Worm (Caenorhabditis elegans): Measurements from ENCODE around the gene H24K24.2.

Gene H24K24.2

DNA sequence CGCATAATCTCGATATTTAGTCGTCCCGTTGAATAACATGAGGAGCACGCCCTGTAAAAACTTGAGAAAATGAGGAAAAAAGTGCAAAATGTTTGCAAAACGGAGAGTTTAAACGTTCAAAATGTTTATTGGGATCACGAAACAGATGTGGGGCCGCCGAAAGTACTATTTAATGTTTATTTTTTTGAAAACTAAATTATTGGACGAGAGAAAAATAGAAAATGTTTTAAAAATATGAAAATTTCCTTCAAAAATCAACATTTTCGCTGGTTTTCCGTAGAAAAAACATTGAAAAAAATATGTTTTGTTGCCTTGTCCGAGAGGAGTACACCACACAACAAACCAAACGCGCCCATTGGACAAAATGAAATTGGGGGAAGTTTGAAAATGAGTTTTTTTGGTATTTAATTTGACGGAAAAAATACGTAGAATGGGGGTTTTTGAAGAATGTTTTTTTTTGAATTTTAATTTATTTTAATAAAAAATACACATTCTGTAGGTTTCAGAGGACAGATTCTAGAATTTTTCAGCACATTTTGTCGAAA lies 47.2 kb downstream of the H24K24.2 start, which contains the start of gene sqv-6 (continued):
- TF ChIP-seq rnt-1 (tag; optimal IDR thresholded peaks at IDR 0.05) (no peak), pag-3 (tag; optimal IDR thresholded peaks at IDR 0.05; ENCODE audit: borderline replicate concordance, insufficient read depth) (no peak), ceh-63 (GFP tag; optimal IDR thresholded peaks at IDR 0.05) (no peak), mef-2 (tag; optimal IDR thresholded peaks at IDR 0.05) (no peak), mep-1 (tag; optimal IDR thresholded peaks at IDR 0.05) (no peak), jun-1 (tag; optimal IDR thresholded peaks at IDR 0.05) (no peak), nhr-47 (tag; optimal IDR thresholded peaks at IDR 0.05) (no peak), ceh-82 (tag; optimal IDR thresholded peaks at IDR 0.05) (peak in 1 of 3 experiments; percentile 12), tlp-1 (tag; optimal IDR thresholded peaks at IDR 0.05) (no peak), lin-15B (tag; optimal IDR thresholded peaks at IDR 0.05) (peak; percentile 33), isw-1 (GFP tag; IDR thresholded peaks at IDR 0.05) (no peak)

ce11 chrV:966164-966563 lies 48.6 kb downstream of the H24K24.2 start:
- TF ChIP-seq nhr-71 (tag; optimal IDR thresholded peaks at IDR 0.05) (peak; percentile 30), lin-35 (GFP tag; optimal IDR thresholded peaks at IDR 0.05) (peak in 1 of 2 experiments; percentile 1), ztf-11 (tag; optimal IDR thresholded peaks at IDR 0.05) (no peak), dpl-1 (GFP tag; optimal IDR thresholded peaks at IDR 0.05) (peak in 1 of 3 experiments; percentile 33), unc-86 (tag; optimal IDR thresholded peaks at IDR 0.05) (peak; percentile 16), aha-1 (tag; optimal IDR thresholded peaks at IDR 0.05) (no peak), ceh-8 (GFP tag; optimal IDR thresholded peaks at IDR 0.05) (peak; percentile 6), tlp-1 (tag; optimal IDR thresholded peaks at IDR 0.05) (no peak), sup-37 (GFP tag; optimal IDR thresholded peaks at IDR 0.05) (no peak), xbp-1 (tag; optimal IDR thresholded peaks at IDR 0.05) (peak; percentile 16), dsc-1 (tag; optimal IDR thresholded peaks at IDR 0.05) (peak; percentile 6), snu-23 (GFP tag; optimal IDR thresholded peaks at IDR 0.05) (peak; percentile 3), unc-62 (GFP tag; optimal IDR thresholded peaks at IDR 0.05) (no peak), ces-1 (GFP tag; optimal IDR thresholded peaks at IDR 0.05) (peak; percentile 93), ceh-82 (tag; optimal IDR thresholded peaks at IDR 0.05) (peak in 2 of 3 experiments; percentile 7 to 17), efl-1 (optimal IDR thresholded peaks at IDR 0.05) (peak; percentile 18 to 23), efl-1 (GFP tag; optimal IDR thresholded peaks at IDR 0.05 in 1 of 2) (no peak), lsy-2 (tag; optimal IDR thresholded peaks at IDR 0.05) (peak in 1 of 2 experiments; percentile 1), jun-1 (tag; optimal IDR thresholded peaks at IDR 0.05) (no peak), nhr-47 (tag; optimal IDR thresholded peaks at IDR 0.05) (peak; percentile 32), blmp-1 (tag; optimal IDR thresholded peaks at IDR 0.05) (no peak), mep-1 (tag; optimal IDR thresholded peaks at IDR 0.05) (no peak), irx-1 (tag; optimal IDR thresholded peaks at IDR 0.05) (no peak), egl-27 (tag; optimal IDR thresholded peaks at IDR 0.05) (no peak), tbx-2 (tag; optimal IDR thresholded peaks at IDR 0.05) (peak; percentile 26), nhr-84 (tag; optimal IDR thresholded peaks at IDR 0.05) (no peak), fkh-10 (GFP tag; optimal IDR thresholded peaks at IDR 0.05) (peak; percentile 80), lin-14 (GFP tag; optimal IDR thresholded peaks at IDR 0.05) (peak; percentile 98)

- TF ChIP-seq fos-1 (tag; optimal IDR thresholded peaks at IDR 0.05), result no peak
- TF ChIP-seq ceh-90 (tag; optimal IDR thresholded peaks at IDR 0.05), result no peak
- no peak for TF ChIP-seq sup-37 (GFP tag; optimal IDR thresholded peaks at IDR 0.05)
- no peak for TF ChIP-seq pax-3 (tag; optimal IDR thresholded peaks at IDR 0.05)
- TF ChIP-seq mep-1 (tag; optimal IDR thresholded peaks at IDR 0.05), result no peak
- TF ChIP-seq C16A3.4 (tag; optimal IDR thresholded peaks at IDR 0.05), result no peak
- no peak for TF ChIP-seq dpl-1 (GFP tag; optimal IDR thresholded peaks at IDR 0.05)
- no peak for TF ChIP-seq ceh-63 (GFP tag; optimal IDR thresholded peaks at IDR 0.05)
- TF ChIP-seq nhr-19 (GFP tag; conservative IDR thresholded peaks at IDR 0.05), result no peak
- no peak for TF ChIP-seq elt-2 (tag; optimal IDR thresholded peaks at IDR 0.05)
- TF ChIP-seq nhr-12 (tag; optimal IDR thresholded peaks at IDR 0.05), result no peak
- TF ChIP-seq mdl-1 (tag; optimal IDR thresholded peaks at IDR 0.05), result no peak
- TF ChIP-seq nhr-20 (tag; optimal IDR thresholded peaks at IDR 0.05), result no peak
- TF ChIP-seq nhr-71 (tag; optimal IDR thresholded peaks at IDR 0.05), result no peak
- TF ChIP-seq lin-14 (GFP tag; optimal IDR thresholded peaks at IDR 0.05), result no peak
- no peak for TF ChIP-seq irx-1 (tag; optimal IDR thresholded peaks at IDR 0.05)
Observed at ce11 chrV:969005-969562, 51.5 kb downstream of the H24K24.2 start.

All from whole organism, L1 larva.